Worm (Caenorhabditis elegans) whole organism, early embryonic: ENCODE measurements around the gene pos-1.

Experiments
- B0310.2 ChIP-seq: sonication (generic microtip); optimal IDR thresholded peaks from 2 replicates; lab custom pipeline; 2016; ENCODE audit warnings: mild to moderate bottlenecking, missing genetic modification characterization, missing compliant biosample characterization
- ama-1 ChIP-seq: fragments of 150-350 bp; optimal IDR thresholded peaks from 2 replicates; lab custom pipeline; 2014
- scrt-1 ChIP-seq: fragments of 200-800 bp; sonication (Bioruptor generic); IDR thresholded peaks from 2 replicates; pipeline ENCODE4 v1.3.6; 2022; ENCODE audit warnings: missing genetic modification characterization, missing compliant biosample characterization

DNA sequence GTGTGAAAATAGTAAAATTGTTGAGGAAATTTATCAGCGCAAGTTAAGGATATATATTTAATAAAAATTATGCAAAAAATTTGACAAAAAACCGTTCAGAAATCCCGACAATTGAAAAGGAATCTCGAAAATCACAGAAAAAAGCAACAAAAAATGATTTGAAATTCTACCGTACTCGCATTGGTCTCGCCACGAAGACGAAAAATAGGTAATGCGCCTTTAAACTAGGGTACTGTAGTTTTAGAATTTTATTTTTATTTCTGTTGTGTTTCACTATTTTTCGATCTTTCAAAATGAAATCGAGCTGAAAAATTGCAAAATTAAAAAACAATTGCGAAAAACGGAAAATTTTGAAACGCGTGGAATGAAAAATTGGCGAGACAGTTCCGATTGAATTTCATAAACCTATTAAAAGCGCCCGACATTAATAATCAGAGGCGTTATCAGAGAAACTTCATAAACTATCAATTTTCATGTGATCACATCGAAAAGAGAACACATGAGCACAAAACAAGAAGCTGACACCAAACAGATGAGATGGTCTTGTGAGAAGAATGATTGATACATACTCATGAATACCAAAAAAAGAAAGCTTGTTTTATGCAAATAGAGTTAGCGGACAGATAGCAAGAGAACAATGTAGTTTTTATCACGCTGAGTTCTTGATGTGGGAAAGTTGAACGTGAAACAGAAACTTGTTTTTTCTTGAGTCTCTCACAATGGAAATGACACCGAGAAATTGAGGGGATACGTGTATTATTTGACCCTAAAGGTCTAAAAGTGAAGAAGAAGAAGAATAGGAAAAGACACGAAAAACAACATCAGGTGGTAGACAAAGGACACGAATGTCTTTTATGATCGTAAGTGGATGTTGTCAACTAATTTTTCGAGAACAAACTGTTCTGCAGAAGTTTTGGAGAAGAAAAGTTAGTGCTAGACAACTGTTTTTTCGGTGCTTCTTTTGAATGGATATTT, 11.2 kb downstream of the pos-1 start:
- TF ChIP-seq scrt-1 (GFP tag; lab: Robert Waterston, UW) = no peak
- TF ChIP-seq B0310.2 (tag; lab: Kevin White, UChicago) = no peak
- TF ChIP-seq ama-1 (lab: Kevin White, UChicago) = no peak
